Worm (Caenorhabditis elegans): ENCODE measurements around the gene ZK688.4.

ZK688.4 gene

ce11 chrIII:7854494-7855184 lies 40.2 kb upstream of the ZK688.4 start, which contains the start of gene rpl-35 (continued):
- TF ChIP-seq lim-7 (GFP tag; IDR thresholded peaks at IDR 0.05): peak; percentile 86
- peak; percentile 99 for TF ChIP-seq dmd-9 (GFP tag; IDR thresholded peaks at IDR 0.05)
- peak; percentile 99 for TF ChIP-seq fkh-10 (GFP tag; optimal IDR thresholded peaks at IDR 0.05)
- peak; percentile 40 to 95 for TF ChIP-seq mdl-1 (tag; optimal IDR thresholded peaks at IDR 0.05)
- TF ChIP-seq saeg-2 (GFP tag; IDR thresholded peaks at IDR 0.05): peak; percentile 97
- TF ChIP-seq D1046.2 (GFP tag; IDR thresholded peaks at IDR 0.05): peak; percentile 98
- peak; percentile 97 for TF ChIP-seq spr-3 (GFP tag; optimal IDR thresholded peaks at IDR 0.05)
- peak; percentile 99 for TF ChIP-seq egl-43 (GFP tag; IDR thresholded peaks at IDR 0.05)
- peak; percentile 85; the same call in 1 of the 2 replicates for TF ChIP-seq daf-8 (GFP tag; IDR thresholded peaks at IDR 0.05)
- peak; percentile 100 for TF ChIP-seq aha-1 (tag)
- TF ChIP-seq lin-38 (GFP tag; IDR thresholded peaks at IDR 0.05): peak; percentile 98
- peak; percentile 69 for TF ChIP-seq R02D3.7 (tag; optimal IDR thresholded peaks at IDR 0.05)
- peak; percentile 92 for TF ChIP-seq lin-39 (tag; optimal IDR thresholded peaks at IDR 0.05)
- TF ChIP-seq nhr-28 (tag; optimal IDR thresholded peaks at IDR 0.05): peak; percentile 99
- no peak for TF ChIP-seq ceh-62 (tag; optimal IDR thresholded peaks at IDR 0.05)
- TF ChIP-seq gei-8 (GFP tag; optimal IDR thresholded peaks at IDR 0.05): peak; percentile 90
- TF ChIP-seq lin-1 (GFP tag; IDR thresholded peaks at IDR 0.05): peak; percentile 99

- peak; percentile 33 for TF ChIP-seq F49E8.2 (tag; optimal IDR thresholded peaks at IDR 0.05; ENCODE audit: borderline replicate concordance)
- peak; percentile 49 for TF ChIP-seq lin-38 (GFP tag; IDR thresholded peaks at IDR 0.05)
- no peak for TF ChIP-seq lin-29 (GFP tag; IDR thresholded peaks at IDR 0.05)
- no peak for TF ChIP-seq nhr-76 (tag; optimal IDR thresholded peaks at IDR 0.05)
- TF ChIP-seq lsy-2 (tag; optimal IDR thresholded peaks at IDR 0.05): no peak
- peak; percentile 54; the same call in 1 of the 2 replicates for TF ChIP-seq snpc-1.2 (GFP tag; IDR thresholded peaks at IDR 0.05)
- 0 out of 2 replicates have a peak, but pooled peaks have one; percentile 9 for TF ChIP-seq ctbp-1 (GFP tag; IDR thresholded peaks at IDR 0.05)
- TF ChIP-seq Y105C5A.15 (GFP tag; IDR thresholded peaks at IDR 0.05): 0 out of 2 replicates have a peak, but pooled peaks have one; percentile 6
- 0 out of 2 replicates have a peak, but pooled peaks have one; percentile 23 for TF ChIP-seq madf-9 (GFP tag; conservative IDR thresholded peaks at IDR 0.05)
- TF ChIP-seq aha-1 (tag): peak; percentile 53
- peak; percentile 20; the same call in 1 of the 2 replicates for TF ChIP-seq pha-4 (GFP tag; IDR thresholded peaks at IDR 0.05)
- no peak for TF ChIP-seq pha-4 (tag; optimal IDR thresholded peaks at IDR 0.05)
Measured at ce11 chrIII:7855468-7855867, 39.4 kb upstream of the ZK688.4 start.

- peak in 1 of 2 experiments; percentile 56 for TF ChIP-seq unc-62 (GFP tag; optimal IDR thresholded peaks at IDR 0.05 in 1 of 2)
- no peak for TF ChIP-seq unc-62 (tag; optimal IDR thresholded peaks at IDR 0.05)
- no peak for TF ChIP-seq saeg-2 (GFP tag; IDR thresholded peaks at IDR 0.05)
- TF ChIP-seq rbr-2 (tag; optimal IDR thresholded peaks at IDR 0.05): no peak
- TF ChIP-seq unc-39 (tag; optimal IDR thresholded peaks at IDR 0.05): no peak
- no peak for TF ChIP-seq ces-1 (GFP tag; optimal IDR thresholded peaks at IDR 0.05)
Measured at ce11 chrIII:7857142-7857541, 37.7 kb upstream of the ZK688.4 start, which contains the start of gene tag-307. TSS of gene tag-307 (minus strand) at chrIII:7857242.

ce11 chrIII:7858407-7859029 lies 36.3 kb upstream of the ZK688.4 start, which contains the start of the genes coq-5 and ufm-1:
TSS of gene coq-5 (minus strand) at chrIII:7858457.
TSS of gene ufm-1 (plus strand) at chrIII:7858979.
- TF ChIP-seq ztf-11 (tag; optimal IDR thresholded peaks at IDR 0.05) (no peak), hif-1 (tag; optimal IDR thresholded peaks at IDR 0.05) (peak in 1 of 2 experiments; percentile 72), nhr-102 (tag; optimal IDR thresholded peaks at IDR 0.05) (peak; percentile 3), lsy-2 (tag; optimal IDR thresholded peaks at IDR 0.05) (peak in 1 of 2 experiments; percentile 18), T20F7.1 (GFP tag; optimal IDR thresholded peaks at IDR 0.05) (peak; percentile 58), nhr-48 (tag; optimal IDR thresholded peaks at IDR 0.05) (no peak), dmd-6 (GFP tag; IDR thresholded peaks at IDR 0.05) (no peak; the same call in 1 of the 2 replicates), ama-1 (optimal IDR thresholded peaks at IDR 0.05) (no peak), snpc-4 (tag; optimal IDR thresholded peaks at IDR 0.05) (no peak), mep-1 (tag; optimal IDR thresholded peaks at IDR 0.05) (peak; percentile 1), dpl-1 (GFP tag; optimal IDR thresholded peaks at IDR 0.05) (peak; percentile 31), arid-1 (GFP tag; conservative IDR thresholded peaks at IDR 0.05) (no peak), mes-2 (tag; optimal IDR thresholded peaks at IDR 0.05; ENCODE audit: poor library complexity, severe bottlenecking) (peak; percentile 35), gei-8 (GFP tag; optimal IDR thresholded peaks at IDR 0.05) (no peak), fkh-10 (GFP tag; optimal IDR thresholded peaks at IDR 0.05) (no peak), unc-62 (GFP tag; optimal IDR thresholded peaks at IDR 0.05 in 1 of 2) (no peak), unc-62 (tag; optimal IDR thresholded peaks at IDR 0.05) (no peak), unc-130 (GFP tag; optimal IDR thresholded peaks at IDR 0.05) (peak; percentile 78)
